Fruit fly (Drosophila melanogaster): ENCODE data around the gene CG4822.

Gene CG4822

DNA sequence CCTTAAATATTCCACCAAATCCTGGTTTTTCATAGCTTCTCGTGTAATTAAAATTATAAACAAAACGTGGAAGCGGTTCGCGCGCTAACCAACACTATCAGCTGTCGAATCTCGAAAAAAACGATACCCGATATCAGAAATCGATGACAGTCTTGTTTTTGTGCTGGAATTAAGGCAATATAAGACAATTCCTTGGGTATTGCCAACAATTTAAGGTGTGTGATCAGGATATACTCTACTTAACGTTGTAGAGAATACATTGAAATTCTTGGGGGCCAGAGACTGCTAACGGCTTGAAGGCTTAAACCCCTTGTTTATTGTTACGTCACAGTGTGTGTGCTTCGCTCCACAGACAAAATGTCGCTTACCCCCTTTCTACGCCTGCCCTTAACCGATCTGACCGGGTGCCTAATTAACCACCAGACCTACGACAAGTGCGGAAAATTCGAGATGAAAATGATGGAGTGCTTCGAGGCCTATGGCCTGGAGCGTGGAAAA lies 33.7 kb upstream of the CG4822 start, which contains the start of gene Pus10 (continued):
- TF ChIP-seq CG31365 (tag; optimal IDR thresholded peaks at IDR 0.05): no peak
- TF ChIP-seq ken (GFP tag; IDR thresholded peaks at IDR 0.05): no peak
- peak; percentile 27 for TF ChIP-seq Max (GFP tag; optimal IDR thresholded peaks at IDR 0.05)
- TF ChIP-seq slou (GFP tag; optimal IDR thresholded peaks at IDR 0.05): no peak
- TF ChIP-seq crc (GFP tag; optimal IDR thresholded peaks at IDR 0.05): no peak
- no peak for TF ChIP-seq kni (GFP tag; optimal IDR thresholded peaks at IDR 0.05)
- no peak for TF ChIP-seq CG13424 (tag; optimal IDR thresholded peaks at IDR 0.05)
- no peak for TF ChIP-seq CG3995 (GFP tag; optimal IDR thresholded peaks at IDR 0.05)
- TF ChIP-seq CG13296 (GFP tag; optimal IDR thresholded peaks at IDR 0.05): peak; percentile 12
- TF ChIP-seq zfh1 (GFP tag; IDR thresholded peaks at IDR 0.05): no peak
- TF ChIP-seq CG4328 (GFP tag; optimal IDR thresholded peaks at IDR 0.05): no peak
- peak; percentile 18 for TF ChIP-seq lilli (GFP tag; optimal IDR thresholded peaks at IDR 0.05)
- TF ChIP-seq bsh (GFP tag; optimal IDR thresholded peaks at IDR 0.05): peak in 1 of 2 experiments; percentile 10
- TF ChIP-seq caup (GFP tag; optimal IDR thresholded peaks at IDR 0.05; ENCODE audit: severe bottlenecking): peak; percentile 16
- no peak for TF ChIP-seq run (tag; optimal IDR thresholded peaks at IDR 0.05)
- TF ChIP-seq D (optimal IDR thresholded peaks at IDR 0.05): peak; percentile 83
- TF ChIP-seq D (GFP tag; optimal IDR thresholded peaks at IDR 0.05): no peak
- peak; percentile 99 for TF ChIP-seq sqz (GFP tag; optimal IDR thresholded peaks at IDR 0.05)
- no peak for TF ChIP-seq Bteb2 (GFP tag; optimal IDR thresholded peaks at IDR 0.05)
- no peak for TF ChIP-seq cwo (GFP tag; optimal IDR thresholded peaks at IDR 0.05)
- no peak for TF ChIP-seq CG8478 (optimal IDR thresholded peaks at IDR 0.05)
- no peak for TF ChIP-seq CG8388 (GFP tag; optimal IDR thresholded peaks at IDR 0.05)
- TF ChIP-seq CG17359 (tag; optimal IDR thresholded peaks at IDR 0.05): no peak
- no peak for TF ChIP-seq Kr (GFP tag; optimal IDR thresholded peaks at IDR 0.05)
- TF ChIP-seq insv (GFP tag; optimal IDR thresholded peaks at IDR 0.05): no peak
- TF ChIP-seq CG12744 (GFP tag; optimal IDR thresholded peaks at IDR 0.05): no peak
- TF ChIP-seq CG5245 (GFP tag; optimal IDR thresholded peaks at IDR 0.05): no peak
- TF ChIP-seq row (GFP tag; IDR thresholded peaks at IDR 0.05): no peak
- peak; percentile 81 for TF ChIP-seq MESR4 (GFP tag; optimal IDR thresholded peaks at IDR 0.05)
- TF ChIP-seq CG17361 (GFP tag; IDR thresholded peaks at IDR 0.05): no peak
- no peak for TF ChIP-seq abd-A (tag; optimal IDR thresholded peaks at IDR 0.05)
- TF ChIP-seq HLH4C (GFP tag; IDR thresholded peaks at IDR 0.05; ENCODE audit: partially characterized antibody): no peak
- no peak for TF ChIP-seq CG15073 (GFP tag; optimal IDR thresholded peaks at IDR 0.05)
- peak; percentile 4 for TF ChIP-seq CG12769 (tag; optimal IDR thresholded peaks at IDR 0.05)
- TF ChIP-seq Vsx1 (GFP tag; optimal IDR thresholded peaks at IDR 0.05): peak; percentile 50
- TF ChIP-seq pb (GFP tag; optimal IDR thresholded peaks at IDR 0.05): no peak
- TF ChIP-seq so (GFP tag; IDR thresholded peaks at IDR 0.05): no peak
- TF ChIP-seq hth (optimal IDR thresholded peaks at IDR 0.05): no peak
- TF ChIP-seq CG10321 (GFP tag; IDR thresholded peaks at IDR 0.05): no peak
- no peak for TF ChIP-seq CG9609 (GFP tag; optimal IDR thresholded peaks at IDR 0.05)
- TF ChIP-seq CG1792 (GFP tag; optimal IDR thresholded peaks at IDR 0.05): no peak
- TF ChIP-seq CG8765 (GFP tag; IDR thresholded peaks at IDR 0.05): no peak
- no peak for TF ChIP-seq CG4282 (GFP tag; optimal IDR thresholded peaks at IDR 0.05)
- TF ChIP-seq dati (GFP tag; IDR thresholded peaks at IDR 0.05): no peak
- TF ChIP-seq CG1529 (GFP tag; optimal IDR thresholded peaks at IDR 0.05): no peak
- no peak for TF ChIP-seq Atf6 (GFP tag; IDR thresholded peaks at IDR 0.05)
- TF ChIP-seq Hey (tag; optimal IDR thresholded peaks at IDR 0.05): no peak
- TF ChIP-seq Scr (GFP tag; IDR thresholded peaks at IDR 0.05; ENCODE audit: partially characterized antibody): no peak
- TF ChIP-seq CG7987 (GFP tag; optimal IDR thresholded peaks at IDR 0.05): peak; percentile 14
- no peak for TF ChIP-seq ara (GFP tag; IDR thresholded peaks at IDR 0.05)
- TF ChIP-seq Fer1 (GFP tag; optimal IDR thresholded peaks at IDR 0.05): peak; percentile 29
- peak; percentile 15 for TF ChIP-seq CrebB (tag; optimal IDR thresholded peaks at IDR 0.05)

Data from whole organism, embryonic.